Worm (Caenorhabditis elegans): ENCODE data around the gene Y38E10A.1.
A peak's percentile ranks its signal among the peaks of the same experiment; 100 is the strongest.
"Not testable (repeated sequence)": the region's sequence is repeated elsewhere in the genome, so short reads cannot be mapped to it uniquely, and the experiment has no call there.

Gene Y38E10A.1

DNA sequence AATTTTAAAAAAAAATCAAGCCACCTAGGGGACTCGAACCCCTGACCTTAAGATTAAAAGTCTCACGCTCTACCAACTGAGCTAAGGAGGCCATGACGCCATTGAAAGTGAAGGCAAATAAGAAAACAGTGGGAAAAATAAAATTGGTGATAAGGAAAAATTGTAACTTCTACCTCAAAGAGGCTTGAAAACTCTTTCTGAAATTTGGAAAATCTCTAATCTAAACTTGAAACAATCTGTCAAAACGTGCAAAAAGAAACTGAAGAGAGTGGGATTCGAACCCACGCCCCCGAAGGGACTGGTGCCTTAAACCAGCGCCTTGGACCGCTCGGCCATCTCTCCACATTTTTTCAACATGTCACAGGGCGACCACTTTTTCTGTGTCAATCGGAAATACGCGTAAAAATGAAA lies 28.7 kb downstream of the Y38E10A.1 start (continued):
- TF ChIP-seq mcd-1 (GFP tag; IDR thresholded peaks at IDR 0.05) (peak; percentile 50; the same call in 1 of the 2 replicates), chd-7 (tag; optimal IDR thresholded peaks at IDR 0.05) (peak; percentile 77), F49E8.2 (tag; optimal IDR thresholded peaks at IDR 0.05; ENCODE audit: insufficient read depth) (peak; percentile 61)

ce11 chrII:12539395-12539794 lies 31.0 kb downstream of the Y38E10A.1 start:
- TF ChIP-seq B0261.1 (tag; optimal IDR thresholded peaks at IDR 0.05) (peak; percentile 57), tbp1 (GFP tag; optimal IDR thresholded peaks at IDR 0.05) (peak; percentile 80), rpc-1 (optimal IDR thresholded peaks at IDR 0.05) (peak; percentile 46), rpc-1 (tag; optimal IDR thresholded peaks at IDR 0.05) (peak; percentile 69), atf-7 (tag; optimal IDR thresholded peaks at IDR 0.05) (no peak)

DNA sequence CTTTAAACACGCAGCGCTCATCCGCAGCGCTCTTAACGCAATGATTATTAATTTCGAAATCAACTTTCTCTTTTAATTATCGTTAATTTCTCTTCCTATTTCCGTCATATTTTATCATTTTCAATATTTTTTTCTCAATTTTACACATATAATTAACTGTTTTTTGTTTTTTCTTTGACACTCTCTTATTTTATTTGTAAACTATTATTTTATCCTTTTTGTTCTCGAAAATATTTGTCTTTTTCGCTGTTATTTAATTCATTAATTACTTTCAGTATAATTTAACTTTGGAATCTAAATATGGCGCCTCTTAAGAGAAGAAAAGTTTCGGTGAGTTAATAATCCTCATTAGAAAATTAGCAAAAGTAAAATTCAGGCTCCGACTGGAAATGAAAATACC lies 34.2 kb downstream of the Y38E10A.1 start, which contains the start of gene F49C5.3:
Gene F49C5.3 (plus strand): TSS at position 301 of the 400 bp plus-strand sequence.
- TF ChIP-seq ets-4 (GFP tag; optimal IDR thresholded peaks at IDR 0.05); somi-1 (GFP tag; optimal IDR thresholded peaks at IDR 0.05); F57C9.4 (tag; optimal IDR thresholded peaks at IDR 0.05): not testable (repeated sequence)

DNA sequence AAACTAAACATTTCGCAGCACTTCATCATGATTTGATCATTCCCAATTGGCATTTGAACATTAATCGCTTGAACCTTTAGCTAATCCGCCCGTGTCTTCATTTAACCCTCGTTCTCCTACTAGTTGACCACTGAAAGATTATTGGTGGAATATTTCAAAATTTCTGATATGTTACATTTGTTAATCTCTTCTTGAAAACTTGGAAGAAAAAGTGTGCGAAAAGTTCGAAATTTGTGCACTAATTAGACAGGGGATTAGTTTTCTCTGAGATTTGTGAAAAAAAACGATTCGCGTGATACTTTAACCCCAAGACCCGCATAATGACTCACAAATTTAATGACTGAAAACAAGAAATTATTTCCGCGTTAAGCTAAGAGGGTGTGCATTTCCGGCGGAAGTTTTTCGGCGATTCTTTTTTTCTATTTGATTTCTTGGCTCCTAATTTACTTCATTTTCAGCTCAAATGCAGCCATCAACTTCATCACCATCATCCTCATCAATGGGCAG lies 35.1 kb downstream of the Y38E10A.1 start, which contains the start of gene nimk-1:
Gene nimk-1 (plus strand): TSS at position 457 of the 507 bp plus-strand sequence.
- no peak for TF ChIP-seq hlh-26 (GFP tag; conservative IDR thresholded peaks at IDR 0.05)
- TF ChIP-seq C17E4.6 (GFP tag; IDR thresholded peaks at IDR 0.05): no peak

- TF ChIP-seq hmg-1.2 (GFP tag; IDR thresholded peaks at IDR 0.05): no peak
- TF ChIP-seq let-607 (tag; optimal IDR thresholded peaks at IDR 0.05): no peak
- TF ChIP-seq T07F8.4 (tag; optimal IDR thresholded peaks at IDR 0.05): no peak
- no peak for TF ChIP-seq lir-1 (GFP tag; conservative IDR thresholded peaks at IDR 0.05)
- TF ChIP-seq snpc-4 (GFP tag; optimal IDR thresholded peaks at IDR 0.05): no peak
- TF ChIP-seq snpc-4 (tag; optimal IDR thresholded peaks at IDR 0.05): no peak
- TF ChIP-seq B0019.2 (GFP tag; conservative IDR thresholded peaks at IDR 0.05): no peak
- no peak for TF ChIP-seq mel-28 (tag; optimal IDR thresholded peaks at IDR 0.05; ENCODE audit: borderline replicate concordance)
Observed at ce11 chrII:12530958-12531357, 39.5 kb downstream of the Y38E10A.1 start, which contains the start of gene srx-120. Gene srx-120 (plus strand): TSS chrII:12531258.

- TF ChIP-seq F33H1.4 (GFP tag; IDR thresholded peaks at IDR 0.05): no peak
- TF ChIP-seq lag-1 (GFP tag; IDR thresholded peaks at IDR 0.05): no peak
- TF ChIP-seq mes-4 (tag; optimal IDR thresholded peaks at IDR 0.05): no peak
- no peak for TF ChIP-seq T07F8.4 (tag; optimal IDR thresholded peaks at IDR 0.05)
- TF ChIP-seq lir-1 (GFP tag; conservative IDR thresholded peaks at IDR 0.05): no peak
- TF ChIP-seq T26A5.8 (tag; optimal IDR thresholded peaks at IDR 0.05): no peak
- no peak for TF ChIP-seq tbx-9 (tag; optimal IDR thresholded peaks at IDR 0.05; ENCODE audit: borderline replicate concordance)
Observed at ce11 chrII:12527947-12528346, 42.5 kb downstream of the Y38E10A.1 start, which contains the start of gene srx-119. Gene srx-119 (plus strand): TSS chrII:12528247.

DNA sequence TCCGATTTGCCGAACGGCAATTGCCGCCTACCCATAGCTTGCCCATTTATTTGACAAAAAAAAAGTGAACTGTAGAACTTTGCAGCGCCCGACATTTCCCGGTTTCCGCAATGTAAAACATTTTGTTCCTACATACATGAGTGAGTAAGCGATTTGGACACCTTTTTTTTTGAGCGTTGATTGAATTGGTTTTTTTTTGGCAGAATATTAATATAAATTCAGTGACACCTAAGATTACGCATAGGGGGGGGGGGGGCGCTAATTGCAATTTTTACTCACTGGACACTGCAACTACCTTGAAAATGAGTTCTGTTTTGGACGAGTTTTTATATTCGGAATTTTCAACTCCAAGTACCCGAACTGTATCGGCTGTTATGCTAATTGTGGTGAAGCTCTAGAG lies 44.9 kb downstream of the Y38E10A.1 start, which contains the start of gene srx-118:
Gene srx-118 (plus strand): TSS at position 301 of the 400 bp plus-strand sequence.
- no peak for TF ChIP-seq dpl-1 (GFP tag; optimal IDR thresholded peaks at IDR 0.05)
- no peak for TF ChIP-seq egl-18 (GFP tag; IDR thresholded peaks at IDR 0.05)
- TF ChIP-seq hsf-1 (GFP tag; IDR thresholded peaks at IDR 0.05): no peak
- TF ChIP-seq tlf-1 (GFP tag; optimal IDR thresholded peaks at IDR 0.05): no peak
- TF ChIP-seq hmg-1.2 (GFP tag; IDR thresholded peaks at IDR 0.05): no peak
- TF ChIP-seq ceh-79 (tag; optimal IDR thresholded peaks at IDR 0.05): no peak
- no peak for TF ChIP-seq lsy-27 (tag; optimal IDR thresholded peaks at IDR 0.05; ENCODE audit: borderline replicate concordance, insufficient read depth)
- no peak for TF ChIP-seq Y53F4B.3 (GFP tag; IDR thresholded peaks at IDR 0.05)
- TF ChIP-seq ztf-28 (GFP tag; IDR thresholded peaks at IDR 0.05): no peak
- no peak for TF ChIP-seq die-1 (tag; optimal IDR thresholded peaks at IDR 0.05)
- no peak for TF ChIP-seq attf-3 (GFP tag; conservative IDR thresholded peaks at IDR 0.05)
- TF ChIP-seq nfya-2 (GFP tag; IDR thresholded peaks at IDR 0.05): no peak
- TF ChIP-seq cebp-1 (GFP tag; IDR thresholded peaks at IDR 0.05): no peak
- TF ChIP-seq cebp-1 (tag; optimal IDR thresholded peaks at IDR 0.05): no peak
